Worm (Caenorhabditis elegans) whole organism, L2 larva: ENCODE measurements around the gene bath-26.

ENCODE experiments used
- C34F6.9 ChIP-seq: fragments of 150-350 bp; optimal IDR thresholded peaks from 2 replicates; lab custom pipeline; 2014; ENCODE audit warnings: missing biosample characterization, missing genetic modification characterization
- F13H6.1 ChIP-seq: sonication (generic microtip); optimal IDR thresholded peaks from 2 replicates; lab custom pipeline; 2016; ENCODE audit warnings: missing genetic modification characterization, missing compliant biosample characterization
- R02D3.7 ChIP-seq: fragments of 150-350 bp; optimal IDR thresholded peaks from 2 replicates; lab custom pipeline; 2014; ENCODE audit warnings: missing biosample characterization, missing genetic modification characterization
- ZK546.5 ChIP-seq: sonication (generic microtip); optimal IDR thresholded peaks from 2 replicates; lab custom pipeline; 2017; ENCODE audit warnings: missing biosample characterization, missing genetic modification characterization
- blmp-1 ChIP-seq: sonication (generic microtip); optimal IDR thresholded peaks from 2 replicates; lab custom pipeline; 2017; ENCODE audit warnings: missing genetic modification characterization, mild to moderate bottlenecking, missing compliant biosample characterization, antibody characterized with exemption, moderate library complexity; ENCODE audit not compliant: insufficient read depth
- ceh-16 ChIP-seq: fragments of 150-350 bp; optimal IDR thresholded peaks from 2 replicates; lab custom pipeline; 2014; ENCODE audit warnings: missing biosample characterization, missing genetic modification characterization
- ceh-82 ChIP-seq: fragments of 150-350 bp; optimal IDR thresholded peaks from 2 replicates; lab custom pipeline; 2014; ENCODE audit warnings: missing biosample characterization, missing genetic modification characterization
- crh-2 ChIP-seq: sonication (generic microtip); optimal IDR thresholded peaks from 2 replicates; lab custom pipeline; 2017; ENCODE audit warnings: missing biosample characterization, missing genetic modification characterization
- dmd-4 ChIP-seq: sonication (generic microtip); optimal IDR thresholded peaks from 2 replicates; lab custom pipeline; 2017; ENCODE audit warnings: missing biosample characterization, missing genetic modification characterization
- egl-27 ChIP-seq: sonication (generic microtip); optimal IDR thresholded peaks from 3 replicates; lab custom pipeline; 2017; ENCODE audit warnings: missing biosample characterization, missing genetic modification reagents, missing genetic modification characterization
- elt-1 ChIP-seq: fragments of 150-350 bp; optimal IDR thresholded peaks from 2 replicates; lab custom pipeline; 2014; ENCODE audit warnings: missing biosample characterization, missing genetic modification characterization
- fos-1 ChIP-seq: fragments of 150-350 bp; optimal IDR thresholded peaks from 2 replicates; lab custom pipeline; 2014; ENCODE audit warnings: missing biosample characterization, missing genetic modification characterization
- gmeb-1 ChIP-seq: fragments of 150-350 bp; optimal IDR thresholded peaks from 2 replicates; lab custom pipeline; 2014; ENCODE audit warnings: missing biosample characterization, missing genetic modification characterization
- lin-11 ChIP-seq: fragments of 150-350 bp; sonication (generic microtip); optimal IDR thresholded peaks from 2 replicates; lab custom pipeline; 2014; ENCODE audit warnings: missing biosample characterization, missing genetic modification characterization, inconsistent platforms, mixed read lengths
- lin-13 ChIP-seq: fragments of 150-350 bp; optimal IDR thresholded peaks from 2 replicates; lab custom pipeline; 2014; ENCODE audit warnings: missing biosample characterization, missing genetic modification reagents, missing genetic modification characterization
- lin-39 ChIP-seq: fragments of 150-350 bp; optimal IDR thresholded peaks from 2 replicates; lab custom pipeline; 2014; ENCODE audit warnings: missing biosample characterization, missing genetic modification reagents, missing genetic modification characterization
- lsy-2 ChIP-seq, 2 experiments: fragments of 150-350 bp in 1 of 2; sonication (generic microtip) in 1 of 2; optimal IDR thresholded peaks; 2 replicates each; lab custom pipeline; 2014 to 2017; ENCODE audit warnings: missing biosample characterization in 2 of 2, missing genetic modification characterization in 2 of 2
- mab-5 ChIP-seq: fragments of 150-350 bp; optimal IDR thresholded peaks from 2 replicates; lab custom pipeline; 2014; ENCODE audit warnings: missing biosample characterization, missing genetic modification characterization
- mdl-1 ChIP-seq, 2 experiments: fragments of 150-350 bp in 1 of 2; sonication (generic microtip) in 1 of 2; optimal IDR thresholded peaks; 2 replicates each; lab custom pipeline; 2017; ENCODE audit warnings: missing biosample characterization in 2 of 2, missing genetic modification characterization in 2 of 2
- nhr-12 ChIP-seq: fragments of 150-350 bp; optimal IDR thresholded peaks from 2 replicates; lab custom pipeline; 2014; ENCODE audit warnings: missing biosample characterization, missing genetic modification characterization
- nhr-129 ChIP-seq: fragments of 150-350 bp; optimal IDR thresholded peaks from 2 replicates; lab custom pipeline; 2014; ENCODE audit warnings: missing biosample characterization, missing genetic modification characterization
- nhr-25 ChIP-seq: fragments of 150-350 bp; sonication (generic microtip); optimal IDR thresholded peaks from 3 replicates; lab custom pipeline; 2014; ENCODE audit warnings: missing biosample characterization, missing genetic modification characterization
- nhr-6 ChIP-seq: fragments of 150-350 bp; optimal IDR thresholded peaks from 2 replicates; lab custom pipeline; 2014; ENCODE audit warnings: missing biosample characterization, missing genetic modification characterization
- sem-4 ChIP-seq: fragments of 150-350 bp; optimal IDR thresholded peaks from 2 replicates; lab custom pipeline; 2014; ENCODE audit warnings: missing biosample characterization, missing genetic modification reagents, missing genetic modification characterization
- skn-1 ChIP-seq: sonication (generic microtip); optimal IDR thresholded peaks from 2 replicates; lab custom pipeline; 2017; ENCODE audit warnings: missing biosample characterization, missing genetic modification characterization
- sma-3 ChIP-seq: sonication (generic microtip); optimal IDR thresholded peaks from 2 replicates; lab custom pipeline; 2016; ENCODE audit warnings: missing genetic modification reagents, missing genetic modification characterization, missing compliant biosample characterization
- sma-9 ChIP-seq, 2 experiments: fragments of 150-350 bp in 1 of 2; sonication (generic microtip) in 1 of 2; optimal IDR thresholded peaks; 2 replicates each; lab custom pipeline; 2014 to 2016; ENCODE audit warnings: missing genetic modification characterization in 2 of 2, mild to moderate bottlenecking in 1 of 2, missing biosample characterization in 1 of 2, missing compliant biosample characterization in 1 of 2, missing genetic modification reagents in 1 of 2, moderate library complexity in 1 of 2
- unc-55 ChIP-seq: fragments of 150-350 bp; sonication (generic microtip); optimal IDR thresholded peaks from 3 replicates; lab custom pipeline; 2014; ENCODE audit warnings: missing biosample characterization, missing genetic modification reagents, missing genetic modification characterization
- unc-62 ChIP-seq: fragments of 150-350 bp; optimal IDR thresholded peaks from 2 replicates; lab custom pipeline; 2014; ENCODE audit warnings: missing biosample characterization, missing genetic modification reagents, missing genetic modification characterization
- zag-1 ChIP-seq: fragments of 150-350 bp; optimal IDR thresholded peaks from 2 replicates; lab custom pipeline; 2014; ENCODE audit warnings: missing biosample characterization, missing genetic modification characterization
- ztf-1 ChIP-seq: fragments of 200-800 bp; sonication (Bioruptor generic); conservative IDR thresholded peaks from 2 replicates; pipeline ENCODE4 v1.3.6; 2022; ENCODE audit warnings: missing genetic modification characterization, missing compliant biosample characterization
- ztf-11 ChIP-seq: sonication (generic microtip); optimal IDR thresholded peaks from 2 replicates; lab custom pipeline; 2017; ENCODE audit warnings: missing biosample characterization, missing genetic modification characterization

Gene bath-26

DNA sequence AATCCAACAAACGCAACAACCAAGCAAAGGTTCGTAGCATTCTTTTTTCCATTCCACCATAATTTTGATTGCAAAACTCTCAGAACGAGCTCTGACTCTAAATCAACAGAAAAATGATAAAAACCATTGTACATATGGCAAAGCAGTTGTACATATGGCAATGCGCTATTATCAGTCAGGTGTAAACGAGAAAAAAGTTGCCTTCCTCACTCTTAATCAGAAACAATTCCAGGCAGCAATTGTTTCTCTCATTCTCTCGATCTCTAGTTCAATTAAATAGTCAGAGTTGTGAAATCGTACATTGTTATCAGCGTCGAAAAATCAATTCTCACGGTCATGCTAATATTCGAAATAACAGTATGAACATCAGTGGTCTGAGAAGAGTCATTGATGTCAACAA is 21.2 kb upstream of the bath-26 start:
- TF ChIP-seq mab-5 (tag; lab: Kevin White, UChicago) (no peak), fos-1 (tag; lab: Kevin White, UChicago) (peak; percentile 44), gmeb-1 (tag; lab: Kevin White, UChicago) (no peak), nhr-6 (tag; lab: Kevin White, UChicago) (no peak), nhr-12 (tag; lab: Kevin White, UChicago) (no peak)

DNA sequence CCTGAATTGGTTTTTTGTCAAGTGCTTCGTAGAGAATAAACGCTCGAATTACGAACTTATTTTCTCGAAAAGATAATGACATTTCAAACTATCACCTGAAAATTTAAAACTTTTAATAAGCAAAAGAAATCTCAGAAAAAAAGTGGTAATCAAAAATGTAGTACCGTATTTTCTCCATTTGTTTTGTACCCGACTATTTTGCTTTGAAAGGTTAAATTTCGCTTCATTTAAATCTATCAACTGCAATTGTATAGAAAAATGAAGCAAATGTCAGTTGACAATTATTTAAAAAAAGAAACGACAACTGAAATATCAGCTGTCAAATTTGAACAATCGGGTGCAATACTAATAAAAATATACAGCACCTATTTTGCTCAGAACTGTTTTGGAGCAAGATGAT is 20.6 kb upstream of the bath-26 start, which contains the start of gene fbxa-158:
Gene fbxa-158 (minus strand): TSS at position 101 of the 400 bp plus-strand sequence.
- no peak for TF ChIP-seq fos-1 (tag; lab: Kevin White, UChicago)
- no peak for TF ChIP-seq lin-39 (tag; lab: Kevin White, UChicago)
- no peak for TF ChIP-seq sma-3 (GFP tag; lab: Kevin White, UChicago)
- no peak for TF ChIP-seq blmp-1 (tag; lab: Kevin White, UChicago)
- no peak for TF ChIP-seq ceh-16
- TF ChIP-seq R02D3.7: no peak
- TF ChIP-seq sem-4 (tag; lab: Kevin White, UChicago): no peak
- TF ChIP-seq mab-5 (tag; lab: Kevin White, UChicago): no peak
- TF ChIP-seq mdl-1 (tag; optimal IDR thresholded peaks at IDR 0.05; lab: Kevin White, UChicago): no peak
- no peak for TF ChIP-seq sma-9 (GFP tag; optimal IDR thresholded peaks at IDR 0.05; lab: Kevin White, UChicago)
- TF ChIP-seq sma-9 (tag; optimal IDR thresholded peaks at IDR 0.05; lab: Kevin White, UChicago): no peak
- no peak for TF ChIP-seq nhr-129

DNA sequence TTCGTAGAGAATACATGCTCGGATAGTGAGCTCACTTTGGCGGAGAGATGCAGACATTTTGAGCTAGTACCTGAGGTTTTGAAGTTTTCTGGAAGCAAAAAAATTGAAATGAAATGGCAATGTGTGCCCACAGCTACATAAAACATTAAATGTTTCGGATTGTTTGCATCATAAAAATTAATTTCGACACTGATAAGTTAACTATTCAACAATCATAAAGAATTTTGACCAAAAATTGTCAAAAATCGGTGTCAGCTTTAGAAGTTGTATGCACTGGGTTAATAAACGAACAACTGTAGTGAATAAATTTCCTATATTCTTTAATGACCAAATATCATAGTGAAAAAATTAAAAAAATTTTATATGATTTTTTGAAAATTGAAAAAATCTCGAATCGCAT is 18.4 kb upstream of the bath-26 start, which contains the start of gene fbxa-166:
Gene fbxa-166 (minus strand): TSS at position 101 of the 400 bp plus-strand sequence.
- TF ChIP-seq dmd-4 (tag; lab: Kevin White, UChicago): no peak
- TF ChIP-seq nhr-12 (tag; lab: Kevin White, UChicago): no peak
- no peak for TF ChIP-seq unc-62 (GFP tag; lab: Kevin White, UChicago)
- no peak for TF ChIP-seq ZK546.5 (tag; lab: Kevin White, UChicago)
- no peak for TF ChIP-seq sma-9 (GFP tag; optimal IDR thresholded peaks at IDR 0.05; lab: Kevin White, UChicago)
- no peak for TF ChIP-seq sma-9 (tag; optimal IDR thresholded peaks at IDR 0.05; lab: Kevin White, UChicago)
- no peak for TF ChIP-seq ceh-16
- TF ChIP-seq unc-55 (GFP tag; lab: Kevin White, UChicago): no peak
- no peak for TF ChIP-seq ceh-82 (tag; lab: Kevin White, UChicago)
- TF ChIP-seq ztf-1 (GFP tag; lab: Robert Waterston, UW): no peak
- no peak for TF ChIP-seq mdl-1 (tag; optimal IDR thresholded peaks at IDR 0.05; lab: Kevin White, UChicago)
- TF ChIP-seq, all 48 proteins: peak for 0

DNA sequence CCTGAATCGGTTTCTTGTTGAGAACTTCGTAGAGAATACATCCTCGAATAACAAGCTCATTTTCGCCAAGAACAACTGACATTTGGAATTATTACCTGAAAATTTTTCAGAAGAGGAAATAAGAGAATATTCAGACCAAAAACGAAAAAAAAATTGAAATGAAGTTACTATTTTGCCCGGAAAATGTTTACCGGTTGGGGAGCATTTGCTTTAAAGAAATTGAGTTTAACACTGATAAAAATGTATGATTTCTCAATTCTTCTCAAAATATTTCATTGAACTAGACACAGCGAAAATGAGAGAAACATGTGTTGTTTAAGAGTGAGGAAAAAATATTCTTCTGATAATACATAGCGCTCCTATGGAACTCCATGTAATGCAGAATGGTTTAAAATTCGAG is 15.8 kb upstream of the bath-26 start, which contains the start of gene fbxa-165:
Gene fbxa-165 (minus strand): TSS at position 101 of the 400 bp plus-strand sequence.
- TF ChIP-seq elt-1 (tag; lab: Kevin White, UChicago) (no peak), unc-55 (GFP tag; lab: Kevin White, UChicago) (no peak), ZK546.5 (tag; lab: Kevin White, UChicago) (no peak), nhr-12 (tag; lab: Kevin White, UChicago) (no peak), F13H6.1 (tag; lab: Kevin White, UChicago) (no peak), fos-1 (tag; lab: Kevin White, UChicago) (no peak)

DNA sequence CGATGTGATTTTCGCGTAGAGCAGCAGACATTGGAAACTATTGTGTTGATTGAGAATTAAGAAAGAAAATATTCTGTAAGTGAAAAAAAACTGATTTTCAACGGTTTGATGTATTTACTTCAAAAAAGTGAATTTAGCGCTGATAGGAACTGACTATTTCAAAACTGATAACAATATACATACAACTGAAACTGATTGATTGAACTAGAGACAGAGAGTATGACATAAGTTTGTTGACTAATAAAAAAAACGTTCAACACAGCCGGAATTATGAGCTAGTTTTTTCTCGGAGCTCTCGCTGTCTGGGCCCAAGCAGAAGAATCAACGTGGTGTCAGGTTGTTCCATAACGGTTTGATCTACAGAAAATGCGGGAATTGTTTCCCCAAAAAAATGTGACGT is 13.4 kb upstream of the bath-26 start, which contains the start of gene fbxa-164:
Gene fbxa-164 (minus strand): TSS at position 101 of the 400 bp plus-strand sequence.
- TF ChIP-seq nhr-25: no peak
- no peak for TF ChIP-seq lsy-2 (tag; optimal IDR thresholded peaks at IDR 0.05; lab: Kevin White, UChicago)
- TF ChIP-seq egl-27 (tag; lab: Kevin White, UChicago): no peak
- no peak for TF ChIP-seq unc-55 (GFP tag; lab: Kevin White, UChicago)
- no peak for TF ChIP-seq crh-2 (tag; lab: Kevin White, UChicago)
- no peak for TF ChIP-seq elt-1 (tag; lab: Kevin White, UChicago)
- no peak for TF ChIP-seq ztf-11 (tag; lab: Kevin White, UChicago)
- no peak for TF ChIP-seq zag-1 (tag; lab: Kevin White, UChicago)

DNA sequence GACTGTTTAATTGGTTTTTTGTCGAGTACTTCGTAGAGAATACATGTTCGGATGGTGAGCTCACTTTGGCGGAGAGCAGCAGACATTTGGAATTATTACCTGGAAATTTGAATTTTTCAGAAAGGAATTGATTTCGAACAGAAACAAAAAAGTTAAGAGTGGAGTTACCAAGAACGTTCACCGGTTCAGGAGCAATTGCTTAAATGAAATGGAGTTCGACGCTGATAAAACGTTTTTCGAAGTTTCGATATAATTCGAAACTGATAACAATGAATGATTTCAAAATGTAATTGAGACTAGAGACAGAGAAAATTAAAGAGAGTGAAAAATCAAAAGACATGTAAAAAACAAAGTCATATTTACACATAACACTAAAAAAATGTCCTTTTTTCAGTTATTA is 10.1 kb upstream of the bath-26 start, which contains the start of gene fbxa-163:
Gene fbxa-163 (minus strand): TSS at position 101 of the 400 bp plus-strand sequence.
- TF ChIP-seq C34F6.9 (tag; lab: Kevin White, UChicago) (no peak), lin-13 (GFP tag; lab: Kevin White, UChicago) (no peak), lin-11 (no peak), zag-1 (tag; lab: Kevin White, UChicago) (no peak), lsy-2 (tag; optimal IDR thresholded peaks at IDR 0.05; lab: Kevin White, UChicago) (no peak), sma-3 (GFP tag; lab: Kevin White, UChicago) (no peak), blmp-1 (tag; lab: Kevin White, UChicago) (no peak), skn-1 (tag; lab: Kevin White, UChicago) (no peak), unc-55 (GFP tag; lab: Kevin White, UChicago) (no peak)
